Fruit fly (Drosophila melanogaster) Kc167 (cell line): ENCODE data around the gene bai.

Source experiments
- insv ChIP-seq: fragments of >200 bp; optimal IDR thresholded peaks from 3 replicates; lab custom pipeline; 2018; ENCODE audit warnings: missing external identifiers
- ttk ChIP-seq: sonication (Bioruptor generic); optimal IDR thresholded peaks from 2 replicates; lab custom pipeline; 2017; ENCODE audit warnings: missing external identifiers

DNA sequence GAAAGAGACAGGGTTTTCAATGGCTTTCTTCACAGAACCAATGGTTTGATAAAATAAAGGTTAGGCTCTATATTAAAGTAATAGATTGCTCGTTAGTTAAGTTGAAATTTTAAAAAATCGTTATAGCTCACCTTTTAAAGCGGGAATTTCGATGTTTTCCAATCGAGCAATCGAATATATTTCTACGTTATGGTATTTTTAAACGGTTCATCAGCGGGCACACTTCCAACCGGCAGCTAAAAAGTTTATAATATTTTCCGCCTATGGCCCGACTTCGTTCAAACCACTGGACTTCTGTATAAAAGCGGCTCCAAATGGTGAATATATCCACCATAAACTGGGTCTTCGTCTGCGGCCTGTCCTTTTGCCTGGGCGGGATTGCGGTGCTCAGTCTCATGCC, 16.1 kb upstream of the bai start, which contains the start of gene beta4GalT7:
- TF ChIP-seq insv (lab: Kevin White, UChicago): no peak
- TF ChIP-seq ttk (lab: Kevin White, UChicago): no peak
